Worm (Caenorhabditis elegans) whole organism, L1 larva: ENCODE data around the gene grl-17.

Experiments used
- C16A3.4 ChIP-seq: fragments of 150-350 bp; optimal IDR thresholded peaks from 2 replicates; lab custom pipeline; 2014; ENCODE audit warnings: missing biosample characterization, missing genetic modification characterization
- C34B4.2 ChIP-seq: sonication (generic microtip); optimal IDR thresholded peaks from 2 replicates; lab custom pipeline; 2017; ENCODE audit warnings: mild to moderate bottlenecking, missing genetic modification characterization, missing compliant biosample characterization
- F16B12.6 ChIP-seq: fragments of 150-350 bp; optimal IDR thresholded peaks from 2 replicates; lab custom pipeline; 2014; ENCODE audit warnings: missing biosample characterization, missing genetic modification characterization
- ama-1 ChIP-seq: fragments of 150-350 bp; optimal IDR thresholded peaks from 2 replicates; lab custom pipeline; 2014
- blmp-1 ChIP-seq: fragments of 150-350 bp; optimal IDR thresholded peaks from 2 replicates; lab custom pipeline; 2014; ENCODE audit warnings: missing biosample characterization, missing genetic modification characterization
- ceh-63 ChIP-seq: fragments of 200-800 bp; sonication (Bioruptor generic); optimal IDR thresholded peaks from 2 replicates; lab custom pipeline; 2018; ENCODE audit warnings: mild to moderate bottlenecking, missing genetic modification characterization, missing compliant biosample characterization
- ces-1 ChIP-seq: fragments of 150-350 bp; optimal IDR thresholded peaks from 2 replicates; lab custom pipeline; 2014; ENCODE audit warnings: missing biosample characterization, missing genetic modification reagents, missing genetic modification characterization
- dpl-1 ChIP-seq, 3 experiments: fragments of 150-350 bp in 2 of 3; sonication (generic microtip) in 1 of 3; optimal IDR thresholded peaks; 2 replicates each; lab custom pipeline; 2014 to 2017; ENCODE audit warnings: missing biosample characterization in 3 of 3, missing genetic modification characterization in 3 of 3, missing genetic modification reagents in 3 of 3
- efl-1 ChIP-seq, 4 experiments: fragments of 150-350 bp; optimal IDR thresholded peaks in 3 of 4; peaks in 1 of 4; 1 replicate in 1 of 4; 2 replicates in 3 of 4; lab custom pipeline; 2014; ENCODE audit warnings: missing biosample characterization in 2 of 4, missing genetic modification characterization in 2 of 4, missing genetic modification reagents in 2 of 4
- efl-3 ChIP-seq: fragments of 200-800 bp; sonication (Bioruptor generic); optimal IDR thresholded peaks from 2 replicates; lab custom pipeline; 2018; ENCODE audit warnings: mild to moderate bottlenecking, missing genetic modification characterization, missing compliant biosample characterization
- elt-3 ChIP-seq, 6 experiments: fragments of 150-350 bp in 1 of 6; sonication (generic microtip); optimal IDR thresholded peaks; 2 replicates each; lab custom pipeline; 2017 to 2018; ENCODE audit warnings: missing biosample characterization in 6 of 6, missing genetic modification characterization in 6 of 6, inconsistent platforms in 1 of 6
- ets-5 ChIP-seq: fragments of 200-800 bp; sonication (Bioruptor generic); IDR thresholded peaks from 2 replicates; pipeline ENCODE4 v1.3.6; 2022; ENCODE audit warnings: missing genetic modification characterization, missing compliant biosample characterization
- fkh-8 ChIP-seq: sonication (generic microtip); optimal IDR thresholded peaks from 2 replicates; lab custom pipeline; 2016; ENCODE audit warnings: mild to moderate bottlenecking, missing genetic modification characterization, missing compliant biosample characterization
- fos-1 ChIP-seq: fragments of 150-350 bp; optimal IDR thresholded peaks from 2 replicates; lab custom pipeline; 2014; ENCODE audit warnings: missing biosample characterization, missing genetic modification characterization
- grh-1 ChIP-seq: fragments of 200-800 bp; sonication (Bioruptor generic); IDR thresholded peaks from 2 replicates; pipeline ENCODE4 v1.3.6; 2022; ENCODE audit warnings: missing genetic modification reagents, missing genetic modification characterization, missing compliant biosample characterization
- isw-1 ChIP-seq: fragments of 200-800 bp; sonication (Bioruptor generic); IDR thresholded peaks from 2 replicates; pipeline ENCODE4 v1.3.6; 2022; ENCODE audit warnings: missing genetic modification characterization, missing compliant biosample characterization
- jun-1 ChIP-seq: fragments of 150-350 bp; optimal IDR thresholded peaks from 2 replicates; lab custom pipeline; 2014; ENCODE audit warnings: missing biosample characterization, missing genetic modification reagents, missing genetic modification characterization
- lin-14 ChIP-seq: fragments of 200-800 bp; sonication (Bioruptor generic); optimal IDR thresholded peaks from 2 replicates; lab custom pipeline; 2018; ENCODE audit warnings: mild to moderate bottlenecking, missing genetic modification characterization, moderate library complexity, missing compliant biosample characterization
- lin-15B ChIP-seq: fragments of 150-350 bp; sonication (generic microtip); optimal IDR thresholded peaks from 3 replicates; lab custom pipeline; 2014; ENCODE audit warnings: missing biosample characterization, missing genetic modification characterization
- lin-35 ChIP-seq, 2 experiments: fragments of 150-350 bp; optimal IDR thresholded peaks; 2 replicates each; lab custom pipeline; 2014; ENCODE audit warnings: missing biosample characterization in 2 of 2, missing genetic modification characterization in 2 of 2, missing genetic modification reagents in 2 of 2
- lir-3 ChIP-seq: sonication (generic microtip); optimal IDR thresholded peaks from 2 replicates; lab custom pipeline; 2016; ENCODE audit warnings: mild to moderate bottlenecking, missing genetic modification characterization, moderate library complexity, missing compliant biosample characterization; ENCODE audit not compliant: poor library complexity
- mab-9 ChIP-seq: fragments of 200-800 bp; sonication (Bioruptor generic); IDR thresholded peaks from 2 replicates; pipeline ENCODE4 v1.3.6; 2022; ENCODE audit warnings: missing genetic modification reagents, missing genetic modification characterization, missing compliant biosample characterization
- mdl-1 ChIP-seq, 2 experiments: fragments of 150-350 bp; optimal IDR thresholded peaks; 2 replicates each; lab custom pipeline; 2014 to 2017; ENCODE audit warnings: missing biosample characterization in 2 of 2, missing genetic modification characterization in 2 of 2, inconsistent platforms in 1 of 2
- nhr-11 ChIP-seq: fragments of 150-350 bp; optimal IDR thresholded peaks from 2 replicates; lab custom pipeline; 2014; ENCODE audit warnings: missing biosample characterization, missing genetic modification characterization
- nhr-19 ChIP-seq: fragments of 200-800 bp; sonication (Bioruptor generic); conservative IDR thresholded peaks from 2 replicates; pipeline ENCODE4 v1.3.6; 2022; ENCODE audit warnings: missing genetic modification characterization, missing compliant biosample characterization
- nhr-47 ChIP-seq: sonication (generic microtip); optimal IDR thresholded peaks from 2 replicates; lab custom pipeline; 2016; ENCODE audit warnings: mild to moderate bottlenecking, missing genetic modification characterization, moderate library complexity, missing compliant biosample characterization
- nhr-76 ChIP-seq: sonication (generic microtip); optimal IDR thresholded peaks from 2 replicates; lab custom pipeline; 2017; ENCODE audit warnings: missing biosample characterization, missing genetic modification characterization
- nhr-77 ChIP-seq: fragments of 150-350 bp; optimal IDR thresholded peaks from 2 replicates; lab custom pipeline; 2014; ENCODE audit warnings: missing biosample characterization, missing genetic modification characterization
- nhr-84 ChIP-seq: sonication (generic microtip); optimal IDR thresholded peaks from 2 replicates; lab custom pipeline; 2017; ENCODE audit warnings: missing biosample characterization, missing genetic modification characterization
- nhr-85 ChIP-seq: sonication (generic microtip); peaks from one replicate; lab custom pipeline; 2016; ENCODE audit warnings: missing genetic modification characterization, inconsistent platforms, missing compliant biosample characterization
- pax-3 ChIP-seq: fragments of 200-800 bp; sonication (Bioruptor generic); optimal IDR thresholded peaks from 2 replicates; lab custom pipeline; 2018; ENCODE audit warnings: mild to moderate bottlenecking, missing genetic modification characterization, moderate library complexity, missing compliant biosample characterization
- pqm-1 ChIP-seq: sonication (generic microtip); optimal IDR thresholded peaks from 3 replicates; lab custom pipeline; 2017; ENCODE audit warnings: missing biosample characterization, missing genetic modification characterization
- snpc-4 ChIP-seq: fragments of 150-350 bp; optimal IDR thresholded peaks from 2 replicates; lab custom pipeline; 2014; ENCODE audit warnings: missing biosample characterization, missing genetic modification characterization
- sptf-1 ChIP-seq: fragments of 150-350 bp; optimal IDR thresholded peaks from 2 replicates; lab custom pipeline; 2014; ENCODE audit warnings: missing biosample characterization, missing genetic modification characterization
- sup-37 ChIP-seq: fragments of 200-800 bp; sonication (Bioruptor generic); optimal IDR thresholded peaks from 2 replicates; lab custom pipeline; 2018; ENCODE audit warnings: mild to moderate bottlenecking, missing genetic modification characterization, missing compliant biosample characterization
- unc-30 ChIP-seq: sonication (generic microtip); optimal IDR thresholded peaks from 2 replicates; lab custom pipeline; 2017; ENCODE audit warnings: missing biosample characterization, missing genetic modification characterization
- unc-62 ChIP-seq: fragments of 150-350 bp; optimal IDR thresholded peaks from 2 replicates; lab custom pipeline; 2014; ENCODE audit warnings: missing biosample characterization, missing genetic modification reagents, missing genetic modification characterization
- ztf-11 ChIP-seq, 2 experiments: sonication (generic microtip); optimal IDR thresholded peaks; 2 replicates each; lab custom pipeline; 2016 to 2017; ENCODE audit warnings: missing genetic modification characterization in 2 of 2, missing biosample characterization in 1 of 2, missing compliant biosample characterization in 1 of 2

The grl-17 gene

DNA sequence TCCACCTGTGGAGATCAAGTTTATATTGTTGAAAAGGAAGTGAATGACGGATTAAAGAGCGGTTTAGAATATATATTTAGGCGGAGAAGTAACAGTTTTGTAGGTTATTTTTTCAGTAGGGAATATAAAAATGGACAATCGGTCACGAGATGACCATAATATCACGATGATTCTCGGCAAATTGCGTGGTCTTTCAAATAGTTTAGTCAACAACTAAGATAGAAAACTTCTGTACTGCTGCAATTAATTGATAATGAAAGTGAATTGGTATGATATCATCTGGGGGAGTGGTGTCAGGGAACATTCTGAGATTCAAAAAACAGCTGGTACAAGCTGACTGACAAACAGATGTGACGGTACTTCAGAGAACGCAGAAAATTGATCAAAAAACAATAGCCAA lies 44.7 kb upstream of the grl-17 start (continued):
- TF ChIP-seq lin-35 (GFP tag; optimal IDR thresholded peaks at IDR 0.05; lab: Kevin White, UChicago) (peak in 1 of 2 experiments; percentile 42), nhr-77 (no peak), snpc-4 (tag; lab: Kevin White, UChicago) (no peak), nhr-85 (tag; lab: Kevin White, UChicago) (peak; percentile 92), nhr-84 (tag; lab: Kevin White, UChicago) (no peak), sup-37 (no peak)

DNA sequence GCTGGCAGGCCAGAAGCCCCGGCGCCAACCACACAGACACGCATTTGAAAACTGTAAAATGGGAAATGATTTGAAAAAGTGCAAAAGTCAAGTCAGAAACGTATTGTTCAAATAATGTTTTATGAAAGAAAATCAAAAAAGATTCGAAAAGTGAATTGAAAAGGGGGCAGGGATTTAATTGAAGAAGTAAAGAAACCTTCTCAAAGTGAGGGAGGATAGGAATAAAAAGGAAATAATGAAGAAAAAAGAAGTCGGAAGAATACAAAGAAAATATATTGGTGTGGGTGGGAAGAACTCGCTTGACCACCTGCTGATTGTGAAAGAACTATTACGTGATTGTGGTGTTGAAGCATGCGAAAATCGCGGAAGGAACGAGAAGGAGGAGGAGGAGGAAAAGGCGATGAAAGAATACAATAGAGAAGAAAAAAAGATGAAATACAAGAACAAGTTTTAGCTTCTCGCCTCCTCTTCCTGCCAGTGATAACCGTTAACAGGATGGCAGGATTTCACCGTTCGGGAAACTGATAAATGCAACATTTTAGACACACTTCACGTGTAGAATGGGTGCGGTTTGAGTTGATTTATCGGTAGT lies 43.0 kb upstream of the grl-17 start, which contains the start of gene fmo-4:
fmo-4 (minus strand) TSS at position 51 of the 592 bp plus-strand sequence.
- TF ChIP-seq blmp-1 (tag; lab: Kevin White, UChicago), result peak; percentile 23
- TF ChIP-seq ztf-11 (tag; optimal IDR thresholded peaks at IDR 0.05; lab: Kevin White, UChicago), result no peak

DNA sequence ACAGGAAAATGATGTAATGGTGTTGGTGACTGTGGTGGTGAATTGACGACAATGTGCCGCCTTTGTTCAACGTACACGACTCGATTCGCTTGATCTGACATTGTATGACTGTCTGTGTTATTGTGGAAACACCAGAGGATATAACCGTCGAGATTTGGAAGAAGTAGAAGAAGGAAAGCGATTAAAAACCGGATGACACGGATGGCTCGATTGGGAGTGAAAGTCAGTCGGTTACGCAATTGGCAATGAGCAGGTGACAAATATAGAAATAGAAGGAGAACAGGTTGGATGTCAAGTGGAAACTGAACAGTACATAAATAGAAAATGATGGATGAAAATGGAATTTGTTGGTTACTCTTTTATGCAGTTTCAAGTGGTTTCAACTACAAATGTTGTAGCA lies 37.1 kb upstream of the grl-17 start, which contains the start of gene rdy-2:
rdy-2 (minus strand) TSS at position 101 of the 400 bp plus-strand sequence.
- TF ChIP-seq blmp-1 (tag; lab: Kevin White, UChicago) (peak; percentile 10), pax-3 (no peak), lir-3 (tag; lab: Kevin White, UChicago) (no peak), C34B4.2 (tag; lab: Kevin White, UChicago) (no peak), ceh-63 (GFP tag; lab: Kevin White, UChicago) (no peak), nhr-47 (tag; lab: Kevin White, UChicago) (no peak), efl-1 (optimal IDR thresholded peaks at IDR 0.05; lab: Kevin White, UChicago) (no peak), efl-1 (GFP tag; optimal IDR thresholded peaks at IDR 0.05 in 1 of 2; lab: Kevin White, UChicago) (peak in 1 of 2 experiments; percentile 53), sup-37 (no peak)

DNA sequence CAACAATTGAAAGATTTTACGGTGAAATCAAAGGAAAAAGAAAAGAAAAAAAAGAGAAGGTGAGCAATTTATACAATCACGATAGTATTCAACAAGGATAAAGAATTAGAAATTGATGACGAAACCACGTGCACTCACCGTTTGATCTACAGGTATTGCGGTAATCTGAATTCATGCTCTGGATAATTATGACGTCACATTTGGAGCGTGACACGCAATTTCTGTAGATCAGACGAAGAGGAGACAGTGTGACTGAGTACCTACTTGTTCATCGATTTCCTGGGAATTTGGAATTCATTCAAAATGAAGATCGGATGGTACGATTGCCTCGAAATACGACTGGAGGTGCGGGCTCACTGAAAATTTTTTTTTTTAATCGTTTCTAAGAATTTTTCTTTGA lies 34.6 kb upstream of the grl-17 start:
- TF ChIP-seq F16B12.6 (tag; lab: Kevin White, UChicago) (no peak), ama-1 (lab: Kevin White, UChicago) (no peak), efl-1 (optimal IDR thresholded peaks at IDR 0.05; lab: Kevin White, UChicago) (no peak), efl-1 (GFP tag; optimal IDR thresholded peaks at IDR 0.05 in 1 of 2; lab: Kevin White, UChicago) (no peak), jun-1 (tag; lab: Kevin White, UChicago) (no peak), unc-62 (GFP tag; lab: Kevin White, UChicago) (no peak), unc-30 (no peak), ces-1 (no peak), lin-14 (GFP tag; lab: Kevin White, UChicago) (no peak), efl-3 (GFP tag; lab: Kevin White, UChicago) (no peak), isw-1 (GFP tag; lab: Robert Waterston, UW) (no peak), fos-1 (tag; lab: Kevin White, UChicago) (no peak), ztf-11 (tag; optimal IDR thresholded peaks at IDR 0.05; lab: Kevin White, UChicago) (no peak), ets-5 (no peak), mab-9 (GFP tag; lab: Robert Waterston, UW) (no peak), dpl-1 (GFP tag; optimal IDR thresholded peaks at IDR 0.05; lab: Kevin White, UChicago) (no peak)

ce11 chrV:13593083-13593482 lies 29.3 kb upstream of the grl-17 start, which contains the start of gene F53F4.4:
Gene F53F4.4 (plus strand): TSS chrV:13593383.
- TF ChIP-seq lin-15B (tag; lab: Kevin White, UChicago), result no peak
- no peak for TF ChIP-seq efl-1 (optimal IDR thresholded peaks at IDR 0.05; lab: Kevin White, UChicago)
- peak in 1 of 2 experiments; percentile 67 for TF ChIP-seq efl-1 (GFP tag; optimal IDR thresholded peaks at IDR 0.05 in 1 of 2; lab: Kevin White, UChicago)
- TF ChIP-seq blmp-1 (tag; lab: Kevin White, UChicago), result peak; percentile 59

- TF ChIP-seq mdl-1 (tag; optimal IDR thresholded peaks at IDR 0.05; lab: Kevin White, UChicago) (no peak), efl-1 (optimal IDR thresholded peaks at IDR 0.05; lab: Kevin White, UChicago) (peak; percentile 46 to 66), efl-1 (GFP tag; optimal IDR thresholded peaks at IDR 0.05 in 1 of 2; lab: Kevin White, UChicago) (peak; percentile 58 to 95), nhr-47 (tag; lab: Kevin White, UChicago) (peak; percentile 67), C16A3.4 (tag; lab: Kevin White, UChicago) (no peak), fkh-8 (tag; lab: Kevin White, UChicago) (no peak), grh-1 (GFP tag; lab: Robert Waterston, UW) (no peak), sptf-1 (no peak), nhr-76 (no peak), lin-35 (GFP tag; optimal IDR thresholded peaks at IDR 0.05; lab: Kevin White, UChicago) (peak; percentile 47 to 52), sup-37 (no peak), nhr-11 (tag; lab: Kevin White, UChicago) (no peak), nhr-19 (GFP tag; lab: Robert Waterston, UW) (no peak; the same call in 1 of the 2 replicates), ets-5 (no peak), efl-3 (GFP tag; lab: Kevin White, UChicago) (no peak), ces-1 (no peak), dpl-1 (GFP tag; optimal IDR thresholded peaks at IDR 0.05; lab: Kevin White, UChicago) (peak; percentile 33 to 74 (median 65)), pqm-1 (tag; lab: Kevin White, UChicago) (no peak), elt-3 (tag; optimal IDR thresholded peaks at IDR 0.05; lab: Kevin White, UChicago) (no peak)
These were observed 27.9 kb upstream of the grl-17 start, which contains the start of gene tbcb-1 for ce11 chrV:13591504-13592174. Gene tbcb-1 (plus strand): TSS chrV:13592124.
